Fruit fly (Drosophila melanogaster): Measurements from ENCODE around the gene CG4360.

- TF ChIP-seq CG18599 (GFP tag; optimal IDR thresholded peaks at IDR 0.05) (no peak), CG9797 (GFP tag; optimal IDR thresholded peaks at IDR 0.05) (no peak), slou (GFP tag; optimal IDR thresholded peaks at IDR 0.05) (no peak), CG30020 (tag; optimal IDR thresholded peaks at IDR 0.05) (no peak), aop (GFP tag; IDR thresholded peaks at IDR 0.05) (no peak), Fer2 (tag; optimal IDR thresholded peaks at IDR 0.05) (no peak), twi (tag; optimal IDR thresholded peaks at IDR 0.05) (peak; percentile 31), luna (GFP tag; optimal IDR thresholded peaks at IDR 0.05) (no peak), toy (GFP tag; IDR thresholded peaks at IDR 0.05) (no peak), danr (GFP tag; IDR thresholded peaks at IDR 0.05) (no peak), CG32532 (GFP tag; IDR thresholded peaks at IDR 0.05) (no peak), Atf6 (GFP tag; IDR thresholded peaks at IDR 0.05) (no peak), hb (GFP tag; IDR thresholded peaks at IDR 0.05; ENCODE audit: partially characterized antibody) (no peak)
These were observed 39.7 kb downstream of the CG4360 start for dm6 chr3R:20288069-20288468.

All from whole organism, embryonic.